Worm (Caenorhabditis elegans) whole organism, L1 larva: ENCODE measurements around the gene syx-16.

Source experiments
- F16B12.6 ChIP-seq: fragments of 150-350 bp; optimal IDR thresholded peaks from 2 replicates; lab custom pipeline; 2014; ENCODE audit warnings: missing biosample characterization, missing genetic modification characterization
- aha-1 ChIP-seq: fragments of 150-350 bp; optimal IDR thresholded peaks from 2 replicates; lab custom pipeline; 2014; ENCODE audit warnings: missing biosample characterization, missing genetic modification characterization
- ceh-63 ChIP-seq: fragments of 200-800 bp; sonication (Bioruptor generic); optimal IDR thresholded peaks from 2 replicates; lab custom pipeline; 2018; ENCODE audit warnings: mild to moderate bottlenecking, missing genetic modification characterization, missing compliant biosample characterization
- ceh-8 ChIP-seq: fragments of 200-800 bp; sonication (Bioruptor generic); optimal IDR thresholded peaks from 2 replicates; lab custom pipeline; 2018; ENCODE audit warnings: mild to moderate bottlenecking, missing genetic modification characterization, moderate library complexity, missing compliant biosample characterization
- dpl-1 ChIP-seq, 3 experiments: fragments of 150-350 bp in 2 of 3; sonication (generic microtip) in 1 of 3; optimal IDR thresholded peaks; 2 replicates each; lab custom pipeline; 2014 to 2017; ENCODE audit warnings: missing biosample characterization in 3 of 3, missing genetic modification characterization in 3 of 3, missing genetic modification reagents in 3 of 3
- efl-1 ChIP-seq, 4 experiments: fragments of 150-350 bp; optimal IDR thresholded peaks in 3 of 4; peaks in 1 of 4; 1 replicate in 1 of 4; 2 replicates in 3 of 4; lab custom pipeline; 2014; ENCODE audit warnings: missing biosample characterization in 2 of 4, missing genetic modification characterization in 2 of 4, missing genetic modification reagents in 2 of 4
- efl-3 ChIP-seq: fragments of 200-800 bp; sonication (Bioruptor generic); optimal IDR thresholded peaks from 2 replicates; lab custom pipeline; 2018; ENCODE audit warnings: mild to moderate bottlenecking, missing genetic modification characterization, missing compliant biosample characterization
- egl-13 ChIP-seq: sonication (generic microtip); optimal IDR thresholded peaks from 2 replicates; lab custom pipeline; 2016; ENCODE audit warnings: missing genotype, missing genetic modification reagents, missing genetic modification characterization, missing compliant biosample characterization
- egl-27 ChIP-seq, 2 experiments: fragments of 150-350 bp in 1 of 2; sonication (generic microtip); optimal IDR thresholded peaks; 3 replicates each; lab custom pipeline; 2017 to 2018; ENCODE audit warnings: missing biosample characterization in 2 of 2, missing genetic modification characterization in 2 of 2, missing genetic modification reagents in 2 of 2
- elt-2 ChIP-seq: sonication (generic microtip); optimal IDR thresholded peaks from 2 replicates; lab custom pipeline; 2016; ENCODE audit warnings: missing genetic modification characterization, mild to moderate bottlenecking, inconsistent platforms, missing compliant biosample characterization, missing genetic modification reagents
- elt-3 ChIP-seq, 6 experiments: fragments of 150-350 bp in 1 of 6; sonication (generic microtip); optimal IDR thresholded peaks; 2 replicates each; lab custom pipeline; 2017 to 2018; ENCODE audit warnings: missing biosample characterization in 6 of 6, missing genetic modification characterization in 6 of 6, inconsistent platforms in 1 of 6
- ets-5 ChIP-seq: fragments of 200-800 bp; sonication (Bioruptor generic); IDR thresholded peaks from 2 replicates; pipeline ENCODE4 v1.3.6; 2022; ENCODE audit warnings: missing genetic modification characterization, missing compliant biosample characterization
- fkh-10 ChIP-seq: sonication (generic microtip); optimal IDR thresholded peaks from 2 replicates; lab custom pipeline; 2017; ENCODE audit warnings: missing biosample characterization, missing genetic modification reagents, missing genetic modification characterization
- hpl-2 ChIP-seq: fragments of 150-350 bp; optimal IDR thresholded peaks from 2 replicates; lab custom pipeline; 2014; ENCODE audit warnings: missing biosample characterization, missing genetic modification reagents, missing genetic modification characterization
- irx-1 ChIP-seq: sonication (generic microtip); optimal IDR thresholded peaks from 2 replicates; lab custom pipeline; 2016; ENCODE audit warnings: missing genetic modification characterization, missing compliant biosample characterization
- lin-14 ChIP-seq: fragments of 200-800 bp; sonication (Bioruptor generic); optimal IDR thresholded peaks from 2 replicates; lab custom pipeline; 2018; ENCODE audit warnings: mild to moderate bottlenecking, missing genetic modification characterization, moderate library complexity, missing compliant biosample characterization
- lin-15B ChIP-seq: fragments of 150-350 bp; sonication (generic microtip); optimal IDR thresholded peaks from 3 replicates; lab custom pipeline; 2014; ENCODE audit warnings: missing biosample characterization, missing genetic modification characterization
- lin-35 ChIP-seq, 2 experiments: fragments of 150-350 bp; optimal IDR thresholded peaks; 2 replicates each; lab custom pipeline; 2014; ENCODE audit warnings: missing biosample characterization in 2 of 2, missing genetic modification characterization in 2 of 2, missing genetic modification reagents in 2 of 2
- lsy-2 ChIP-seq, 2 experiments: fragments of 150-350 bp; optimal IDR thresholded peaks; 2 replicates each; lab custom pipeline; 2014; ENCODE audit warnings: missing biosample characterization in 2 of 2, missing genetic modification characterization in 2 of 2
- mab-9 ChIP-seq: fragments of 200-800 bp; sonication (Bioruptor generic); IDR thresholded peaks from 2 replicates; pipeline ENCODE4 v1.3.6; 2022; ENCODE audit warnings: missing genetic modification reagents, missing genetic modification characterization, missing compliant biosample characterization
- nhr-237 ChIP-seq: fragments of 150-350 bp; optimal IDR thresholded peaks from 2 replicates; lab custom pipeline; 2014; ENCODE audit warnings: missing biosample characterization, missing genetic modification characterization
- nhr-47 ChIP-seq: sonication (generic microtip); optimal IDR thresholded peaks from 2 replicates; lab custom pipeline; 2016; ENCODE audit warnings: mild to moderate bottlenecking, missing genetic modification characterization, moderate library complexity, missing compliant biosample characterization
- nhr-71 ChIP-seq: sonication (generic microtip); optimal IDR thresholded peaks from 2 replicates; lab custom pipeline; 2016; ENCODE audit warnings: mild to moderate bottlenecking, missing genetic modification characterization, moderate library complexity, missing compliant biosample characterization
- nhr-90 ChIP-seq: sonication (generic microtip); optimal IDR thresholded peaks from 2 replicates; lab custom pipeline; 2016; ENCODE audit warnings: mild to moderate bottlenecking, missing genetic modification characterization, missing compliant biosample characterization; ENCODE audit not compliant: poor library complexity
- pax-3 ChIP-seq: fragments of 200-800 bp; sonication (Bioruptor generic); optimal IDR thresholded peaks from 2 replicates; lab custom pipeline; 2018; ENCODE audit warnings: mild to moderate bottlenecking, missing genetic modification characterization, moderate library complexity, missing compliant biosample characterization
- pqm-1 ChIP-seq: sonication (generic microtip); optimal IDR thresholded peaks from 3 replicates; lab custom pipeline; 2017; ENCODE audit warnings: missing biosample characterization, missing genetic modification characterization
- rnt-1 ChIP-seq: sonication (generic microtip); optimal IDR thresholded peaks from 2 replicates; lab custom pipeline; 2016; ENCODE audit warnings: mild to moderate bottlenecking, missing genetic modification characterization, moderate library complexity, missing compliant biosample characterization
- unc-130 ChIP-seq: fragments of 150-350 bp; optimal IDR thresholded peaks from 2 replicates; lab custom pipeline; 2017; ENCODE audit warnings: missing biosample characterization, missing genetic modification characterization, inconsistent platforms
- unc-62 ChIP-seq: fragments of 150-350 bp; optimal IDR thresholded peaks from 2 replicates; lab custom pipeline; 2014; ENCODE audit warnings: missing biosample characterization, missing genetic modification reagents, missing genetic modification characterization
- unc-86 ChIP-seq: sonication (generic microtip); optimal IDR thresholded peaks from 2 replicates; lab custom pipeline; 2016; ENCODE audit warnings: missing genetic modification characterization, missing compliant biosample characterization
- unc-98 ChIP-seq: fragments of 200-800 bp; sonication (Bioruptor generic); IDR thresholded peaks from 2 replicates; pipeline ENCODE4 v1.3.6; 2022; ENCODE audit warnings: missing genetic modification characterization, missing compliant biosample characterization
- vab-15 ChIP-seq: sonication (generic microtip); optimal IDR thresholded peaks from 2 replicates; lab custom pipeline; 2017; ENCODE audit warnings: missing genotype, mild to moderate bottlenecking, missing genetic modification characterization, missing compliant biosample characterization
- ztf-11 ChIP-seq, 2 experiments: sonication (generic microtip); optimal IDR thresholded peaks; 2 replicates each; lab custom pipeline; 2016 to 2017; ENCODE audit warnings: missing genetic modification characterization in 2 of 2, missing biosample characterization in 1 of 2, missing compliant biosample characterization in 1 of 2

The syx-16 gene

ce11 chrIII:5181641-5182040, 27.3 kb downstream of the syx-16 start (continued):
- no peak for TF ChIP-seq mab-9 (GFP tag; lab: Robert Waterston, UW)
- TF ChIP-seq fkh-10 (GFP tag; lab: Kevin White, UChicago), result no peak
- TF ChIP-seq unc-86 (tag; lab: Kevin White, UChicago), result no peak
- no peak for TF ChIP-seq rnt-1 (tag; lab: Kevin White, UChicago)
- no peak for TF ChIP-seq ztf-11 (tag; optimal IDR thresholded peaks at IDR 0.05; lab: Kevin White, UChicago)
- no peak for TF ChIP-seq pax-3 (tag; lab: Kevin White, UChicago)
- TF ChIP-seq vab-15 (tag; lab: Kevin White, UChicago), result no peak
- TF ChIP-seq unc-62, result no peak
- no peak for TF ChIP-seq aha-1 (tag; lab: Kevin White, UChicago)
- no peak for TF ChIP-seq lin-15B (tag; lab: Kevin White, UChicago)
- no peak for TF ChIP-seq nhr-47 (tag; lab: Kevin White, UChicago)
- no peak for TF ChIP-seq egl-27 (tag; optimal IDR thresholded peaks at IDR 0.05; lab: Kevin White, UChicago)
- TF ChIP-seq ceh-8 (GFP tag; lab: Kevin White, UChicago), result no peak
- TF ChIP-seq nhr-71, result no peak
- no peak for TF ChIP-seq F16B12.6 (tag; lab: Kevin White, UChicago)
- TF ChIP-seq elt-3 (tag; optimal IDR thresholded peaks at IDR 0.05; lab: Kevin White, UChicago), result no peak
- TF ChIP-seq nhr-90 (tag; lab: Kevin White, UChicago), result no peak
- TF ChIP-seq nhr-237, result no peak
- no peak for TF ChIP-seq pqm-1 (tag; lab: Kevin White, UChicago)
- no peak for TF ChIP-seq irx-1 (tag; lab: Kevin White, UChicago)

- TF ChIP-seq lin-35 (GFP tag; optimal IDR thresholded peaks at IDR 0.05; lab: Kevin White, UChicago), result peak in 1 of 2 experiments; percentile 34
- no peak for TF ChIP-seq efl-3 (GFP tag; lab: Kevin White, UChicago)
- TF ChIP-seq efl-1 (optimal IDR thresholded peaks at IDR 0.05; lab: Kevin White, UChicago), result no peak
- peak in 1 of 2 experiments; percentile 52 for TF ChIP-seq efl-1 (GFP tag; optimal IDR thresholded peaks at IDR 0.05 in 1 of 2; lab: Kevin White, UChicago)
- TF ChIP-seq dpl-1 (GFP tag; optimal IDR thresholded peaks at IDR 0.05; lab: Kevin White, UChicago), result peak in 1 of 3 experiments; percentile 51
Measured at ce11 chrIII:5181217-5181616, 27.7 kb downstream of the syx-16 start.

ce11 chrIII:5180588-5180987, 28.3 kb downstream of the syx-16 start:
- TF ChIP-seq ets-5 (GFP tag; lab: Robert Waterston, UW) (no peak), lsy-2 (tag; optimal IDR thresholded peaks at IDR 0.05; lab: Kevin White, UChicago) (peak in 1 of 2 experiments; percentile 23), lin-15B (tag; lab: Kevin White, UChicago) (no peak), lin-14 (peak; percentile 24), vab-15 (tag; lab: Kevin White, UChicago) (no peak), unc-130 (no peak), nhr-71 (no peak), unc-86 (tag; lab: Kevin White, UChicago) (no peak), efl-1 (optimal IDR thresholded peaks at IDR 0.05; lab: Kevin White, UChicago) (no peak), efl-1 (GFP tag; optimal IDR thresholded peaks at IDR 0.05 in 1 of 2; lab: Kevin White, UChicago) (peak in 1 of 2 experiments; percentile 71), egl-13 (tag; lab: Kevin White, UChicago) (no peak), unc-62 (no peak)

- TF ChIP-seq ceh-63 (no peak), efl-1 (optimal IDR thresholded peaks at IDR 0.05; lab: Kevin White, UChicago) (peak in 1 of 2 experiments; percentile 3), efl-1 (GFP tag; optimal IDR thresholded peaks at IDR 0.05 in 1 of 2; lab: Kevin White, UChicago) (peak in 1 of 2 experiments; percentile 10), elt-2 (no peak), hpl-2 (GFP tag; lab: Kevin White, UChicago) (no peak), vab-15 (tag; lab: Kevin White, UChicago) (no peak), nhr-237 (no peak), unc-98 (GFP tag; lab: Robert Waterston, UW) (no peak), fkh-10 (GFP tag; lab: Kevin White, UChicago) (no peak)
Measured at ce11 chrIII:5179166-5179565, 29.7 kb downstream of the syx-16 start.
